Fruit fly (Drosophila melanogaster) whole organism, adult: ENCODE measurements around the gene Gr93a.

Experiments
- CG11617 ChIP-seq: fragments of 200-800 bp; sonication (Bioruptor generic); optimal IDR thresholded peaks from 2 replicates; lab custom pipeline; 2017; ENCODE audit warnings: mild to moderate bottlenecking, missing biosample characterization, missing genetic modification reagents, missing genetic modification characterization
- CG12768 ChIP-seq: fragments of 200-800 bp; sonication (Bioruptor generic); optimal IDR thresholded peaks from 2 replicates; lab custom pipeline; 2017; ENCODE audit warnings: missing biosample characterization, missing genetic modification characterization, mild to moderate bottlenecking, moderate library complexity, missing genetic modification reagents
- CG14711 ChIP-seq: fragments of 200-800 bp; sonication (Bioruptor generic); optimal IDR thresholded peaks from 2 replicates; lab custom pipeline; 2018; ENCODE audit warnings: missing biosample characterization, mild to moderate bottlenecking, missing genetic modification characterization, moderate library complexity
- CG1620 ChIP-seq: fragments of 200-800 bp; sonication (Bioruptor generic); optimal IDR thresholded peaks from 2 replicates; lab custom pipeline; 2016; ENCODE audit warnings: missing biosample characterization, missing genetic modification characterization
- CG33017 ChIP-seq: fragments of 200-800 bp; sonication (Bioruptor generic); optimal IDR thresholded peaks from 2 replicates; lab custom pipeline; 2018; ENCODE audit warnings: missing biosample characterization, mild to moderate bottlenecking, missing genetic modification characterization, moderate library complexity
- CG5204 ChIP-seq: fragments of 200-800 bp; sonication (Bioruptor generic); optimal IDR thresholded peaks from 2 replicates; lab custom pipeline; 2016; ENCODE audit warnings: missing biosample characterization, missing genetic modification characterization
- CG7045 ChIP-seq: fragments of 200-800 bp; sonication (Bioruptor generic); optimal IDR thresholded peaks from 2 replicates; lab custom pipeline; 2017; ENCODE audit warnings: missing biosample characterization, mild to moderate bottlenecking, missing genetic modification characterization
- CG7101 ChIP-seq: fragments of 200-800 bp; sonication (Bioruptor generic); optimal IDR thresholded peaks from 2 replicates; lab custom pipeline; 2018; ENCODE audit warnings: missing biosample characterization, mild to moderate bottlenecking, missing genetic modification characterization, moderate library complexity
- Clk ChIP-seq: fragments of 200-800 bp; sonication (Bioruptor generic); optimal IDR thresholded peaks from 2 replicates; lab custom pipeline; 2017; ENCODE audit warnings: missing biosample characterization, missing genetic modification characterization
- Crg-1 ChIP-seq: fragments of 200-800 bp; sonication (Bioruptor generic); optimal IDR thresholded peaks from 2 replicates; lab custom pipeline; 2016; ENCODE audit warnings: missing biosample characterization, missing genetic modification characterization
- Mnt ChIP-seq: fragments of 200-800 bp; sonication (Bioruptor generic); optimal IDR thresholded peaks from 2 replicates; lab custom pipeline; 2016; ENCODE audit warnings: missing biosample characterization, mild to moderate bottlenecking, missing genetic modification characterization
- bab1 ChIP-seq: fragments of 200-800 bp; sonication (Bioruptor generic); optimal IDR thresholded peaks from 3 replicates; lab custom pipeline; 2019; ENCODE audit warnings: missing biosample characterization, mild to moderate bottlenecking, missing genetic modification characterization, moderate library complexity
- cic ChIP-seq: fragments of 200-800 bp; sonication (Bioruptor generic); optimal IDR thresholded peaks from 2 replicates; lab custom pipeline; 2017; ENCODE audit warnings: missing biosample characterization, mild to moderate bottlenecking, missing genetic modification characterization, moderate library complexity
- cnc ChIP-seq, 2 experiments: fragments of >200 bp; optimal IDR thresholded peaks; 2 replicates each; lab custom pipeline; 2017
- kay ChIP-seq: fragments of 200-800 bp; sonication (Bioruptor generic); peaks from one replicate; lab custom pipeline; 2016; ENCODE audit warnings: missing biosample characterization, missing genetic modification characterization, borderline replicate concordance
- ovo ChIP-seq: fragments of 200-800 bp; sonication (Bioruptor generic); optimal IDR thresholded peaks from 2 replicates; lab custom pipeline; 2016; ENCODE audit warnings: missing biosample characterization, missing genetic modification characterization
- pad ChIP-seq: fragments of 200-800 bp; sonication (Bioruptor generic); optimal IDR thresholded peaks from 3 replicates; lab custom pipeline; 2017; ENCODE audit warnings: missing biosample characterization, missing genetic modification characterization, mild to moderate bottlenecking, moderate library complexity, missing genetic modification reagents
- tj ChIP-seq: fragments of 200-800 bp; sonication (Bioruptor generic); optimal IDR thresholded peaks from 3 replicates; lab custom pipeline; 2017; ENCODE audit warnings: missing biosample characterization, mild to moderate bottlenecking, missing genetic modification characterization, moderate library complexity
- toe ChIP-seq: fragments of 200-800 bp; sonication (Bioruptor generic); optimal IDR thresholded peaks from 2 replicates; lab custom pipeline; 2016; ENCODE audit warnings: missing biosample characterization, missing genetic modification characterization

Gene Gr93a

dm6 chr3R:21862137-21862850, 30.0 kb downstream of the Gr93a start:
- TF ChIP-seq ovo (GFP tag; lab: Kevin White, UChicago), result no peak
- no peak for TF ChIP-seq CG7045 (GFP tag; lab: Kevin White, UChicago)
- no peak for TF ChIP-seq Crg-1 (GFP tag; lab: Kevin White, UChicago)
- no peak for TF ChIP-seq tj (GFP tag; lab: Kevin White, UChicago)
- no peak for TF ChIP-seq CG33017 (tag; lab: Kevin White, UChicago)
- TF ChIP-seq CG1620 (GFP tag; lab: Kevin White, UChicago), result no peak
- no peak for TF ChIP-seq cic (GFP tag; lab: Kevin White, UChicago)
- TF ChIP-seq Clk (GFP tag; lab: Kevin White, UChicago), result no peak
- TF ChIP-seq CG5204 (GFP tag; lab: Kevin White, UChicago), result no peak
- TF ChIP-seq kay, result no peak
- no peak for TF ChIP-seq pad
- TF ChIP-seq bab1 (GFP tag; lab: Kevin White, UChicago), result no peak
- TF ChIP-seq toe (GFP tag; lab: Kevin White, UChicago), result no peak
- TF ChIP-seq CG14711 (tag; lab: Kevin White, UChicago), result no peak

dm6 chr3R:21862868-21863267, 30.6 kb downstream of the Gr93a start:
- no peak for TF ChIP-seq CG7045 (GFP tag; lab: Kevin White, UChicago)
- no peak for TF ChIP-seq CG14711 (tag; lab: Kevin White, UChicago)
- TF ChIP-seq Crg-1 (GFP tag; lab: Kevin White, UChicago), result no peak
- no peak for TF ChIP-seq CG1620 (GFP tag; lab: Kevin White, UChicago)
- no peak for TF ChIP-seq toe (GFP tag; lab: Kevin White, UChicago)
- no peak for TF ChIP-seq kay
- no peak for TF ChIP-seq ovo (GFP tag; lab: Kevin White, UChicago)
- TF ChIP-seq CG11617 (GFP tag; lab: Kevin White, UChicago), result no peak
- TF ChIP-seq bab1 (GFP tag; lab: Kevin White, UChicago), result no peak
- no peak for TF ChIP-seq Clk (GFP tag; lab: Kevin White, UChicago)
- no peak for TF ChIP-seq CG33017 (tag; lab: Kevin White, UChicago)
- no peak for TF ChIP-seq CG7101 (tag; lab: Kevin White, UChicago)
- no peak for TF ChIP-seq tj (GFP tag; lab: Kevin White, UChicago)
- TF ChIP-seq CG5204 (GFP tag; lab: Kevin White, UChicago), result no peak
- no peak for TF ChIP-seq cnc (optimal IDR thresholded peaks at IDR 0.05; lab: Kevin White, UChicago)
- TF ChIP-seq Mnt, result no peak
- no peak for TF ChIP-seq CG12768 (GFP tag; lab: Kevin White, UChicago)
- no peak for TF ChIP-seq cic (GFP tag; lab: Kevin White, UChicago)

dm6 chr3R:21863817-21864384, 31.6 kb downstream of the Gr93a start:
- TF ChIP-seq CG5204 (GFP tag; lab: Kevin White, UChicago) (no peak), kay (no peak), ovo (GFP tag; lab: Kevin White, UChicago) (no peak), CG33017 (tag; lab: Kevin White, UChicago) (no peak), bab1 (GFP tag; lab: Kevin White, UChicago) (no peak)

dm6 chr3R:21864484-21864883, 32.2 kb downstream of the Gr93a start:
- TF ChIP-seq pad (no peak), kay (peak; percentile 7)

dm6 chr3R:21864992-21865391, 32.7 kb downstream of the Gr93a start, which contains the start of gene lsn:
TSS of gene lsn (plus strand) at chr3R:21865168.
- TF ChIP-seq CG7045 (GFP tag; lab: Kevin White, UChicago), result no peak
- peak; percentile 12 for TF ChIP-seq kay
- no peak for TF ChIP-seq CG1620 (GFP tag; lab: Kevin White, UChicago)
- peak; percentile 15 for TF ChIP-seq bab1 (GFP tag; lab: Kevin White, UChicago)
- TF ChIP-seq ovo (GFP tag; lab: Kevin White, UChicago), result peak; percentile 42

- TF ChIP-seq CG1620 (GFP tag; lab: Kevin White, UChicago) (no peak), Crg-1 (GFP tag; lab: Kevin White, UChicago) (no peak), CG5204 (GFP tag; lab: Kevin White, UChicago) (no peak), CG14711 (tag; lab: Kevin White, UChicago) (no peak), tj (GFP tag; lab: Kevin White, UChicago) (no peak), cic (GFP tag; lab: Kevin White, UChicago) (no peak), pad (no peak), kay (no peak), CG33017 (tag; lab: Kevin White, UChicago) (no peak), Clk (GFP tag; lab: Kevin White, UChicago) (no peak), Mnt (no peak), CG7101 (tag; lab: Kevin White, UChicago) (no peak), CG12768 (GFP tag; lab: Kevin White, UChicago) (no peak)
These were observed 35.5 kb downstream of the Gr93a start, which contains the start of the genes CG6569 and Cby for dm6 chr3R:21867819-21868218. TSS of gene CG6569 (minus strand) at chr3R:21867919. TSS of gene Cby (plus strand) at chr3R:21868003.
